Worm (Caenorhabditis elegans) whole organism, late embryonic: ENCODE data around the gene acs-7.

ENCODE experiments used
- C08G9.2 ChIP-seq: sonication (generic microtip); optimal IDR thresholded peaks from 2 replicates; lab custom pipeline; 2016; ENCODE audit warnings: mild to moderate bottlenecking, missing genetic modification characterization, moderate library complexity, missing compliant biosample characterization
- C38D4.7 ChIP-seq: fragments of 200-800 bp; sonication (Bioruptor generic); optimal IDR thresholded peaks from 2 replicates; lab custom pipeline; 2018; ENCODE audit warnings: mild to moderate bottlenecking, missing genetic modification characterization, moderate library complexity, missing compliant biosample characterization
- T23F11.4 ChIP-seq: fragments of 200-800 bp; sonication (Bioruptor generic); optimal IDR thresholded peaks from 2 replicates; lab custom pipeline; 2018; ENCODE audit warnings: mild to moderate bottlenecking, missing genetic modification characterization, missing compliant biosample characterization
- Y22D7AL.16 ChIP-seq: sonication (generic microtip); optimal IDR thresholded peaks from 2 replicates; lab custom pipeline; 2016; ENCODE audit warnings: missing genetic modification characterization, missing compliant biosample characterization
- ahr-1 ChIP-seq: sonication (generic microtip); optimal IDR thresholded peaks from 2 replicates; lab custom pipeline; 2016; ENCODE audit warnings: missing genetic modification characterization, missing compliant biosample characterization
- ceh-19 ChIP-seq: fragments of 200-800 bp; sonication (Bioruptor generic); optimal IDR thresholded peaks from 2 replicates; lab custom pipeline; 2018; ENCODE audit warnings: mild to moderate bottlenecking, missing genetic modification characterization, missing compliant biosample characterization
- ceh-31 ChIP-seq: sonication (generic microtip); optimal IDR thresholded peaks from 2 replicates; lab custom pipeline; 2016; ENCODE audit warnings: missing genetic modification characterization, missing compliant biosample characterization
- ceh-34 ChIP-seq: sonication (generic microtip); optimal IDR thresholded peaks from 2 replicates; lab custom pipeline; 2016; ENCODE audit warnings: mild to moderate bottlenecking, missing genetic modification characterization, missing compliant biosample characterization
- ceh-45 ChIP-seq: fragments of 200-800 bp; sonication (Bioruptor generic); IDR thresholded peaks from 2 replicates; pipeline ENCODE4 v1.3.6; 2022; ENCODE audit warnings: missing genetic modification reagents, missing genetic modification characterization, missing compliant biosample characterization
- ceh-48 ChIP-seq: sonication (generic microtip); optimal IDR thresholded peaks from 2 replicates; lab custom pipeline; 2016; ENCODE audit warnings: missing genetic modification characterization, inconsistent platforms, missing compliant biosample characterization
- ceh-6 ChIP-seq: fragments of 200-800 bp; sonication (Bioruptor generic); optimal IDR thresholded peaks from 2 replicates; lab custom pipeline; 2018; ENCODE audit warnings: mild to moderate bottlenecking, missing genetic modification characterization, missing compliant biosample characterization
- ceh-9 ChIP-seq: sonication (generic microtip); optimal IDR thresholded peaks from 2 replicates; lab custom pipeline; 2016; ENCODE audit warnings: mild to moderate bottlenecking, missing genetic modification characterization, inconsistent platforms, missing compliant biosample characterization
- che-1 ChIP-seq: sonication (generic microtip); optimal IDR thresholded peaks from 2 replicates; lab custom pipeline; 2016; ENCODE audit warnings: mild to moderate bottlenecking, missing genetic modification characterization, missing compliant biosample characterization
- dmd-4 ChIP-seq: sonication (generic microtip); optimal IDR thresholded peaks from 2 replicates; lab custom pipeline; 2016; ENCODE audit warnings: borderline replicate concordance, missing genetic modification characterization, missing compliant biosample characterization
- dve-1 ChIP-seq: sonication (generic microtip); optimal IDR thresholded peaks from 2 replicates; lab custom pipeline; 2017; ENCODE audit warnings: antibody characterized with exemption, mild to moderate bottlenecking, missing genetic modification characterization, missing compliant biosample characterization
- elt-2 ChIP-seq: sonication (generic microtip); optimal IDR thresholded peaks from 2 replicates; lab custom pipeline; 2016; ENCODE audit warnings: missing genetic modification reagents, missing genetic modification characterization, missing compliant biosample characterization
- ets-4 ChIP-seq: sonication (generic microtip); optimal IDR thresholded peaks from 2 replicates; lab custom pipeline; 2016; ENCODE audit warnings: missing genetic modification characterization, missing compliant biosample characterization
- eyg-1 ChIP-seq: sonication (generic microtip); optimal IDR thresholded peaks from 2 replicates; lab custom pipeline; 2016; ENCODE audit warnings: missing genotype, missing genetic modification characterization, missing compliant biosample characterization
- fax-1 ChIP-seq: sonication (generic microtip); optimal IDR thresholded peaks from 2 replicates; lab custom pipeline; 2016; ENCODE audit warnings: missing genotype, missing genetic modification characterization, missing compliant biosample characterization
- fkh-6 ChIP-seq: sonication (generic microtip); optimal IDR thresholded peaks from 2 replicates; lab custom pipeline; 2016; ENCODE audit warnings: missing genetic modification characterization, missing compliant biosample characterization
- gmeb-2 ChIP-seq: sonication (generic microtip); optimal IDR thresholded peaks from 2 replicates; lab custom pipeline; 2016; ENCODE audit warnings: missing genetic modification characterization, inconsistent platforms, missing compliant biosample characterization
- hlh-6 ChIP-seq: sonication (generic microtip); optimal IDR thresholded peaks from 2 replicates; lab custom pipeline; 2016; ENCODE audit warnings: missing genotype, missing genetic modification characterization, missing compliant biosample characterization
- hlh-8 ChIP-seq: sonication (generic microtip); optimal IDR thresholded peaks from 2 replicates; lab custom pipeline; 2016; ENCODE audit warnings: missing genotype, missing genetic modification characterization, missing compliant biosample characterization
- lin-11 ChIP-seq: fragments of 200-800 bp; sonication (Bioruptor generic); optimal IDR thresholded peaks from 2 replicates; lab custom pipeline; 2018; ENCODE audit warnings: mild to moderate bottlenecking, missing genetic modification characterization, missing compliant biosample characterization
- madf-2 ChIP-seq: sonication (generic microtip); optimal IDR thresholded peaks from 2 replicates; lab custom pipeline; 2017; ENCODE audit warnings: missing genetic modification characterization, missing compliant biosample characterization
- mec-3 ChIP-seq: sonication (generic microtip); optimal IDR thresholded peaks from 2 replicates; lab custom pipeline; 2016; ENCODE audit warnings: borderline replicate concordance, missing genetic modification characterization, missing compliant biosample characterization
- nfya-1 ChIP-seq: sonication (generic microtip); optimal IDR thresholded peaks from 2 replicates; lab custom pipeline; 2017; ENCODE audit warnings: missing genetic modification characterization, mild to moderate bottlenecking, missing compliant biosample characterization, antibody characterized with exemption, moderate library complexity
- nhr-11 ChIP-seq: fragments of 150-350 bp; optimal IDR thresholded peaks from 2 replicates; lab custom pipeline; 2014; ENCODE audit warnings: missing biosample characterization, missing genetic modification characterization
- npax-4 ChIP-seq: sonication (generic microtip); optimal IDR thresholded peaks from 2 replicates; lab custom pipeline; 2016; ENCODE audit warnings: missing genetic modification characterization, missing compliant biosample characterization
- odd-2 ChIP-seq: sonication (generic microtip); optimal IDR thresholded peaks from 2 replicates; lab custom pipeline; 2017; ENCODE audit warnings: antibody characterized with exemption, mild to moderate bottlenecking, missing genetic modification characterization, missing compliant biosample characterization
- pag-3 ChIP-seq: sonication (generic microtip); optimal IDR thresholded peaks from 2 replicates; lab custom pipeline; 2016; ENCODE audit warnings: missing compliant biosample characterization, missing genetic modification characterization, borderline replicate concordance
- pha-2 ChIP-seq: sonication (generic microtip); optimal IDR thresholded peaks from 2 replicates; lab custom pipeline; 2017; ENCODE audit warnings: mild to moderate bottlenecking, missing genetic modification characterization, missing compliant biosample characterization
- pha-4 ChIP-seq: fragments of 150-350 bp; optimal IDR thresholded peaks from 2 replicates; lab custom pipeline; 2018; ENCODE audit warnings: missing biosample characterization, missing genetic modification reagents, missing genetic modification characterization
- pqm-1 ChIP-seq: sonication (generic microtip); optimal IDR thresholded peaks from 2 replicates; lab custom pipeline; 2016; ENCODE audit warnings: missing genetic modification characterization, missing compliant biosample characterization
- pros-1 ChIP-seq: fragments of 150-350 bp; optimal IDR thresholded peaks from 2 replicates; lab custom pipeline; 2014; ENCODE audit warnings: missing biosample characterization, missing genetic modification reagents, missing genetic modification characterization
- sox-2 ChIP-seq: fragments of 200-800 bp; sonication (Bioruptor generic); IDR thresholded peaks from 2 replicates; pipeline ENCODE4 v1.3.6; 2022; ENCODE audit warnings: missing genetic modification reagents, missing genetic modification characterization, missing compliant biosample characterization
- syd-9 ChIP-seq: sonication (generic microtip); optimal IDR thresholded peaks from 2 replicates; lab custom pipeline; 2016; ENCODE audit warnings: mild to moderate bottlenecking, missing genetic modification characterization, moderate library complexity, missing compliant biosample characterization
- tbx-2 ChIP-seq: sonication (generic microtip); optimal IDR thresholded peaks from 2 replicates; lab custom pipeline; 2016; ENCODE audit warnings: missing genetic modification characterization, missing compliant biosample characterization
- tbx-7 ChIP-seq: sonication (generic microtip); optimal IDR thresholded peaks from 2 replicates; lab custom pipeline; 2016; ENCODE audit warnings: missing genotype, missing genetic modification characterization, missing compliant biosample characterization
- unc-3 ChIP-seq, 2 experiments: fragments of 200-800 bp in 1 of 2; sonication (Bioruptor generic) in 1 of 2; sonication (generic microtip) in 1 of 2; conservative IDR thresholded peaks in 1 of 2; optimal IDR thresholded peaks in 1 of 2; 2 replicates each; pipeline versions ENCODE4 v1.3.6 to Lab custom; 2016 to 2022; ENCODE audit warnings: missing compliant biosample characterization in 2 of 2, missing genetic modification characterization in 2 of 2, missing genetic modification reagents in 1 of 2
- unc-42 ChIP-seq: sonication (generic microtip); optimal IDR thresholded peaks from 2 replicates; lab custom pipeline; 2016; ENCODE audit warnings: missing genotype, missing genetic modification characterization, missing compliant biosample characterization
- unc-86 ChIP-seq: sonication (generic microtip); optimal IDR thresholded peaks from 2 replicates; lab custom pipeline; 2016; ENCODE audit warnings: missing genetic modification characterization, missing compliant biosample characterization
- zip-5 ChIP-seq: sonication (generic microtip); optimal IDR thresholded peaks from 2 replicates; lab custom pipeline; 2016; ENCODE audit warnings: missing genetic modification characterization, missing compliant biosample characterization

The acs-7 gene

DNA sequence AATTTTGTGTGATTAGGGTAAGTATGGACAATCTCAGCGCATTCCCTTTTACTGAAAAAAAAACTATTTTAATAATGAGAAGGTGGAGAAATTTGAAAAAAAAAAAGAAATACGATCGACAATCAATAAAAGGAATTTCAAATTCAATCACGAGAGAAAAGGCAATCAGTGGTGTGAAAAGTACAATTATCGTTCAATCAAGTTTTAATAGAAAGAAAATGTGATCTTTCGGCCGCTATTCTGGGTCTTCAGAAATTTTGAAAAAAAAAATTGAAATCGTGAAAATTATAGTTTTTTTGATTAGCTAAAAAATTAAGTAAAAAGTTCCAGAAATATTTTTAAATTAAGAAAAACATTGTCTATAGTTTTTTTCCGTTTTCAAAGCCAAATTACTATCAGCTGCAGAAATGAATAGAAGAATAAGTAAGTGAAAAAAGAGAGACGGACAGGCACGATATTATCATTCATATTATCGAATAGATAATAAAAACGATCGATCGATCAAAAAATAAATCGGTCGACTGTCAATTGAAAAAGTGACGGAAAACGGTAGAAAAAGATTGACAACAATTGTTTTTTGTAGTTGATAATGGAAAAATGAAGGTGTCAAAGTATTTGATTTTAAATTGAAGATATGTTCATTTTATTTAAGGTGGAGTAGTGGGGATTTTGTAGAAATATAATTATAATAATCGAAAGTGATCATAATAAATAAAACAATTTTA lies 11.6 kb upstream of the acs-7 start, which contains the start of gene gldi-3:
Gene gldi-3, minus strand, starts transcription at position 51 of the 725 bp plus-strand sequence.
- TF ChIP-seq ceh-9 (tag; lab: Kevin White, UChicago) (no peak), tbx-7 (tag; lab: Kevin White, UChicago) (no peak), mec-3 (tag; lab: Kevin White, UChicago) (no peak), T23F11.4 (GFP tag; lab: Kevin White, UChicago) (no peak), C08G9.2 (tag; lab: Kevin White, UChicago) (no peak), zip-5 (tag; lab: Kevin White, UChicago) (no peak), hlh-6 (tag; lab: Kevin White, UChicago) (no peak), pha-2 (tag; lab: Kevin White, UChicago) (no peak), pha-4 (tag; lab: Kevin White, UChicago) (no peak), ceh-19 (GFP tag; lab: Kevin White, UChicago) (no peak), ahr-1 (tag; lab: Kevin White, UChicago) (no peak), unc-3 (GFP tag; conservative IDR thresholded peaks at IDR 0.05; lab: Robert Waterston, UW) (no peak), unc-3 (tag; optimal IDR thresholded peaks at IDR 0.05; lab: Kevin White, UChicago) (no peak), madf-2 (tag; lab: Kevin White, UChicago) (no peak), nhr-11 (tag; lab: Kevin White, UChicago) (no peak)
- TF ChIP-seq, all 69 proteins: peak for 0

DNA sequence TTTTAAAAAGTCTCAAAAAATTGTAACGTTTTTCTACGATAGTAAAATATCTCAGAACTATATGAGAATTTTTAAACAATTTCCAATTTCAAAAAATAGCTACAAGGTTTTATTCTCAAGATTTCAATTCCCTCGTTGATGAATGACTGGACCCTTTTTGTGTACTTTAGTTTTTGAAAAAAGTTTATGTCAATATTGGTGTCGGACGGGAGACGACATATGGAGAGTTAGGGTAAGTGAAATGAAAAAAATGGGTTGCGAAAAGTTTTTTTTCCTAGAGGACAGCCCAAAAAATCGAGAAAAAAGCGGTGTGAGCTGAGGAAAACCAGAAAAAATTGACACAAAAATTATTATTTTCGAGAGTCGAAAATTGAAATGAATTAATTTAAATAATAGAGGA lies 11.0 kb upstream of the acs-7 start:
- TF ChIP-seq pros-1 (tag; lab: Kevin White, UChicago) (no peak), fax-1 (tag; lab: Kevin White, UChicago) (no peak), elt-2 (no peak), Y22D7AL.16 (tag; lab: Kevin White, UChicago) (no peak), C38D4.7 (no peak), tbx-2 (tag; lab: Kevin White, UChicago) (no peak), T23F11.4 (GFP tag; lab: Kevin White, UChicago) (no peak), hlh-8 (tag; lab: Kevin White, UChicago) (no peak), madf-2 (tag; lab: Kevin White, UChicago) (no peak), npax-4 (no peak), ceh-34 (tag; lab: Kevin White, UChicago) (no peak), pqm-1 (tag; lab: Kevin White, UChicago) (no peak), ceh-6 (GFP tag; lab: Kevin White, UChicago) (no peak), ceh-31 (tag; lab: Kevin White, UChicago) (no peak), eyg-1 (no peak), odd-2 (tag; lab: Kevin White, UChicago) (no peak), sox-2 (no peak), gmeb-2 (tag; lab: Kevin White, UChicago) (no peak), ceh-45 (no peak), ets-4 (tag; lab: Kevin White, UChicago) (no peak)

DNA sequence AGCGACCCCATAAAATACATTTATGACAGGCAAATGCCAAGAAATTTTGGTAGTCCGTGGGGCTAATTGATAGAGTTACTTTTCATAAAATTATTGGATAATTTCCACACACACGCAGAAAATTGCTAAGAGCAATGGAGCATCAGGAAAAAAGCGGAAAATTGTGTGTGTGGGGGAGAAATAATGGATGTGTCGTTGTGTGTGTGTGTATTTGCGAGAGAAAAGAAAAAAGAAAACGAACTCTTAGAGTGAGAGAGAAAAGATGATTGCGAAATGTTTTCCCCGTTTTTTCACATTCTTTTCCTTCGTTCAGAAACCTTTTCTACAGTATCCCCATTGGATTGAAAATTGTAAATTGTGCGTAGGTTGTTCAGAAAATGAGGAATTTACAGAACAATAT lies 10.2 kb upstream of the acs-7 start:
- TF ChIP-seq pha-2 (tag; lab: Kevin White, UChicago) (no peak), unc-42 (peak; percentile 15), gmeb-2 (tag; lab: Kevin White, UChicago) (no peak), pqm-1 (tag; lab: Kevin White, UChicago) (no peak)

ce11 chrII:9282065-9282464 lies 9.8 kb upstream of the acs-7 start:
- no peak for TF ChIP-seq tbx-2 (tag; lab: Kevin White, UChicago)

ce11 chrII:9282787-9283186 lies 9.0 kb upstream of the acs-7 start:
- TF ChIP-seq ets-4 (tag; lab: Kevin White, UChicago) (peak; percentile 37), ceh-48 (peak; percentile 85), pqm-1 (tag; lab: Kevin White, UChicago) (peak; percentile 35), ceh-45 (no peak), unc-86 (tag; lab: Kevin White, UChicago) (no peak), pha-4 (tag; lab: Kevin White, UChicago) (no peak), fkh-6 (no peak), nfya-1 (tag; lab: Kevin White, UChicago) (peak; percentile 93), lin-11 (tag; lab: Kevin White, UChicago) (no peak), syd-9 (tag; lab: Kevin White, UChicago) (peak; percentile 26), dmd-4 (no peak), ceh-34 (tag; lab: Kevin White, UChicago) (peak; percentile 69), pag-3 (no peak), che-1 (tag; lab: Kevin White, UChicago) (no peak), ahr-1 (tag; lab: Kevin White, UChicago) (no peak), dve-1 (tag; lab: Kevin White, UChicago) (peak; percentile 82)
